Fruit fly (Drosophila melanogaster) whole organism, adult: ENCODE measurements around the gene Cyfip.

ENCODE experiments used
- CG11617 ChIP-seq: fragments of 200-800 bp; sonication (Bioruptor generic); optimal IDR thresholded peaks from 2 replicates; lab custom pipeline; 2017; ENCODE audit warnings: mild to moderate bottlenecking, missing biosample characterization, missing genetic modification reagents, missing genetic modification characterization
- CG12768 ChIP-seq: fragments of 200-800 bp; sonication (Bioruptor generic); optimal IDR thresholded peaks from 2 replicates; lab custom pipeline; 2017; ENCODE audit warnings: missing biosample characterization, missing genetic modification characterization, mild to moderate bottlenecking, moderate library complexity, missing genetic modification reagents
- CG1620 ChIP-seq: fragments of 200-800 bp; sonication (Bioruptor generic); optimal IDR thresholded peaks from 2 replicates; lab custom pipeline; 2016; ENCODE audit warnings: missing biosample characterization, missing genetic modification characterization
- CG33017 ChIP-seq: fragments of 200-800 bp; sonication (Bioruptor generic); optimal IDR thresholded peaks from 2 replicates; lab custom pipeline; 2018; ENCODE audit warnings: missing biosample characterization, mild to moderate bottlenecking, missing genetic modification characterization, moderate library complexity
- CG7045 ChIP-seq: fragments of 200-800 bp; sonication (Bioruptor generic); optimal IDR thresholded peaks from 2 replicates; lab custom pipeline; 2017; ENCODE audit warnings: missing biosample characterization, mild to moderate bottlenecking, missing genetic modification characterization
- kay ChIP-seq: fragments of 200-800 bp; sonication (Bioruptor generic); peaks from one replicate; lab custom pipeline; 2016; ENCODE audit warnings: missing biosample characterization, missing genetic modification characterization, borderline replicate concordance
- tj ChIP-seq: fragments of 200-800 bp; sonication (Bioruptor generic); optimal IDR thresholded peaks from 3 replicates; lab custom pipeline; 2017; ENCODE audit warnings: missing biosample characterization, mild to moderate bottlenecking, missing genetic modification characterization, moderate library complexity

DNA sequence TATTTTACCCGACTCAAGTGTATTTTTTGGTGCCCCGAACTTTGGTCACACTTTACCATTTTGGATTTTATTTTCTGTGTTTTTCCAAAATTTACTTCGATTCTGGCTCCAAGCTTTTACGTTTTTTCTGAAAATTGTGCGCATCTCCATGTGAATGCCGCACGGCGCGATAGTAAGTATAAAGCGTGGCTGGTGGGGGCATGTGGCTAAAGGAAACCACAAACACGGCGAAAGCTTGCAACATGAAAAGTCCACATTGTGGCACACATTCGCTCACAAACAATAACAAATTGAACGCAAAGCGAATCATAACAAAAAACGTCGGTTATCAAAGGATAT is 12.3 kb upstream of the Cyfip start, which contains the start of gene ear:
- TF ChIP-seq CG1620, result no peak
- TF ChIP-seq CG7045 (GFP tag; lab: Kevin White, UChicago), result no peak
- no peak for TF ChIP-seq kay (GFP tag; lab: Kevin White, UChicago)
- TF ChIP-seq CG12768 (GFP tag; lab: Kevin White, UChicago), result no peak
- no peak for TF ChIP-seq CG11617 (GFP tag; lab: Kevin White, UChicago)
- no peak for TF ChIP-seq tj (GFP tag; lab: Kevin White, UChicago)
- TF ChIP-seq CG33017 (tag; lab: Kevin White, UChicago), result no peak
